Worm (Caenorhabditis elegans) whole organism, L1 larva: ENCODE measurements around the gene nhr-100.

ENCODE experiments used
- C16A3.4 ChIP-seq: fragments of 150-350 bp; optimal IDR thresholded peaks from 2 replicates; lab custom pipeline; 2014; ENCODE audit warnings: missing biosample characterization, missing genetic modification characterization
- C34B4.2 ChIP-seq: sonication (generic microtip); optimal IDR thresholded peaks from 2 replicates; lab custom pipeline; 2017; ENCODE audit warnings: mild to moderate bottlenecking, missing genetic modification characterization, missing compliant biosample characterization
- Y116A8C.19 ChIP-seq: sonication (generic microtip); optimal IDR thresholded peaks from 2 replicates; lab custom pipeline; 2016; ENCODE audit warnings: missing compliant biosample characterization, missing genetic modification characterization, borderline replicate concordance
- aha-1 ChIP-seq: fragments of 150-350 bp; optimal IDR thresholded peaks from 2 replicates; lab custom pipeline; 2014; ENCODE audit warnings: missing biosample characterization, missing genetic modification characterization
- alr-1 ChIP-seq: fragments of 200-800 bp; sonication (Bioruptor generic); optimal IDR thresholded peaks from 2 replicates; lab custom pipeline; 2018; ENCODE audit warnings: borderline replicate concordance, mild to moderate bottlenecking, missing genetic modification characterization, missing compliant biosample characterization
- ama-1 ChIP-seq: fragments of 150-350 bp; optimal IDR thresholded peaks from 2 replicates; lab custom pipeline; 2014
- efl-1 ChIP-seq, 4 experiments: fragments of 150-350 bp; optimal IDR thresholded peaks in 3 of 4; peaks in 1 of 4; 1 replicate in 1 of 4; 2 replicates in 3 of 4; lab custom pipeline; 2014; ENCODE audit warnings: missing biosample characterization in 2 of 4, missing genetic modification characterization in 2 of 4, missing genetic modification reagents in 2 of 4
- elt-2 ChIP-seq: sonication (generic microtip); optimal IDR thresholded peaks from 2 replicates; lab custom pipeline; 2016; ENCODE audit warnings: missing genetic modification characterization, mild to moderate bottlenecking, inconsistent platforms, missing compliant biosample characterization, missing genetic modification reagents
- ets-5 ChIP-seq: fragments of 200-800 bp; sonication (Bioruptor generic); IDR thresholded peaks from 2 replicates; pipeline ENCODE4 v1.3.6; 2022; ENCODE audit warnings: missing genetic modification characterization, missing compliant biosample characterization
- fkh-10 ChIP-seq: sonication (generic microtip); optimal IDR thresholded peaks from 2 replicates; lab custom pipeline; 2017; ENCODE audit warnings: missing biosample characterization, missing genetic modification reagents, missing genetic modification characterization
- fkh-8 ChIP-seq: sonication (generic microtip); optimal IDR thresholded peaks from 2 replicates; lab custom pipeline; 2016; ENCODE audit warnings: mild to moderate bottlenecking, missing genetic modification characterization, missing compliant biosample characterization
- fos-1 ChIP-seq: fragments of 150-350 bp; optimal IDR thresholded peaks from 2 replicates; lab custom pipeline; 2014; ENCODE audit warnings: missing biosample characterization, missing genetic modification characterization
- hlh-17 ChIP-seq: fragments of 200-800 bp; sonication (Bioruptor generic); optimal IDR thresholded peaks from 2 replicates; lab custom pipeline; 2018; ENCODE audit warnings: missing genetic modification characterization, mild to moderate bottlenecking, missing compliant biosample characterization, moderate library complexity, borderline replicate concordance
- irx-1 ChIP-seq: sonication (generic microtip); optimal IDR thresholded peaks from 2 replicates; lab custom pipeline; 2016; ENCODE audit warnings: missing genetic modification characterization, missing compliant biosample characterization
- lin-13 ChIP-seq: fragments of 150-350 bp; optimal IDR thresholded peaks from 2 replicates; lab custom pipeline; 2014; ENCODE audit warnings: missing biosample characterization, missing genetic modification reagents, missing genetic modification characterization
- lin-35 ChIP-seq, 2 experiments: fragments of 150-350 bp; optimal IDR thresholded peaks; 2 replicates each; lab custom pipeline; 2014; ENCODE audit warnings: missing biosample characterization in 2 of 2, missing genetic modification characterization in 2 of 2, missing genetic modification reagents in 2 of 2
- lsy-2 ChIP-seq, 2 experiments: fragments of 150-350 bp; optimal IDR thresholded peaks; 2 replicates each; lab custom pipeline; 2014; ENCODE audit warnings: missing biosample characterization in 2 of 2, missing genetic modification characterization in 2 of 2
- mab-9 ChIP-seq: fragments of 200-800 bp; sonication (Bioruptor generic); IDR thresholded peaks from 2 replicates; pipeline ENCODE4 v1.3.6; 2022; ENCODE audit warnings: missing genetic modification reagents, missing genetic modification characterization, missing compliant biosample characterization
- mef-2 ChIP-seq: fragments of 150-350 bp; optimal IDR thresholded peaks from 2 replicates; lab custom pipeline; 2014; ENCODE audit warnings: missing biosample characterization, missing genetic modification characterization
- mep-1 ChIP-seq: fragments of 150-350 bp; optimal IDR thresholded peaks from 2 replicates; lab custom pipeline; 2014; ENCODE audit warnings: missing biosample characterization, missing genetic modification characterization
- nhr-11 ChIP-seq: fragments of 150-350 bp; optimal IDR thresholded peaks from 2 replicates; lab custom pipeline; 2014; ENCODE audit warnings: missing biosample characterization, missing genetic modification characterization
- nhr-19 ChIP-seq: fragments of 200-800 bp; sonication (Bioruptor generic); conservative IDR thresholded peaks from 2 replicates; pipeline ENCODE4 v1.3.6; 2022; ENCODE audit warnings: missing genetic modification characterization, missing compliant biosample characterization
- nhr-20 ChIP-seq: sonication (generic microtip); optimal IDR thresholded peaks from 2 replicates; lab custom pipeline; 2016; ENCODE audit warnings: mild to moderate bottlenecking, missing genetic modification characterization, missing compliant biosample characterization
- nhr-237 ChIP-seq: fragments of 150-350 bp; optimal IDR thresholded peaks from 2 replicates; lab custom pipeline; 2014; ENCODE audit warnings: missing biosample characterization, missing genetic modification characterization
- nhr-47 ChIP-seq: sonication (generic microtip); optimal IDR thresholded peaks from 2 replicates; lab custom pipeline; 2016; ENCODE audit warnings: mild to moderate bottlenecking, missing genetic modification characterization, moderate library complexity, missing compliant biosample characterization
- nhr-84 ChIP-seq: sonication (generic microtip); optimal IDR thresholded peaks from 2 replicates; lab custom pipeline; 2017; ENCODE audit warnings: missing biosample characterization, missing genetic modification characterization
- nhr-85 ChIP-seq: sonication (generic microtip); peaks from one replicate; lab custom pipeline; 2016; ENCODE audit warnings: missing genetic modification characterization, inconsistent platforms, missing compliant biosample characterization
- nhr-90 ChIP-seq: sonication (generic microtip); optimal IDR thresholded peaks from 2 replicates; lab custom pipeline; 2016; ENCODE audit warnings: mild to moderate bottlenecking, missing genetic modification characterization, missing compliant biosample characterization; ENCODE audit not compliant: poor library complexity
- pag-3 ChIP-seq: sonication (generic microtip); optimal IDR thresholded peaks from 2 replicates; lab custom pipeline; 2017; ENCODE audit warnings: missing genetic modification characterization, mild to moderate bottlenecking, missing compliant biosample characterization, antibody characterized with exemption, borderline replicate concordance; ENCODE audit not compliant: insufficient read depth
- pax-3 ChIP-seq: fragments of 200-800 bp; sonication (Bioruptor generic); optimal IDR thresholded peaks from 2 replicates; lab custom pipeline; 2018; ENCODE audit warnings: mild to moderate bottlenecking, missing genetic modification characterization, moderate library complexity, missing compliant biosample characterization
- pqm-1 ChIP-seq: sonication (generic microtip); optimal IDR thresholded peaks from 3 replicates; lab custom pipeline; 2017; ENCODE audit warnings: missing biosample characterization, missing genetic modification characterization
- rnt-1 ChIP-seq: sonication (generic microtip); optimal IDR thresholded peaks from 2 replicates; lab custom pipeline; 2016; ENCODE audit warnings: mild to moderate bottlenecking, missing genetic modification characterization, moderate library complexity, missing compliant biosample characterization
- skn-1 ChIP-seq: fragments of 150-350 bp; optimal IDR thresholded peaks from 2 replicates; lab custom pipeline; 2014; ENCODE audit warnings: missing biosample characterization, missing genetic modification characterization
- snpc-4 ChIP-seq: fragments of 150-350 bp; optimal IDR thresholded peaks from 2 replicates; lab custom pipeline; 2014; ENCODE audit warnings: missing biosample characterization, missing genetic modification characterization
- swsn-7 ChIP-seq: sonication (generic microtip); optimal IDR thresholded peaks from 2 replicates; lab custom pipeline; 2016; ENCODE audit warnings: missing genetic modification characterization, missing compliant biosample characterization
- tbx-2 ChIP-seq: sonication (generic microtip); optimal IDR thresholded peaks from 2 replicates; lab custom pipeline; 2016; ENCODE audit warnings: missing genetic modification characterization, missing compliant biosample characterization
- tlp-1 ChIP-seq: fragments of 150-350 bp; optimal IDR thresholded peaks from 2 replicates; lab custom pipeline; 2014; ENCODE audit warnings: missing biosample characterization, missing genetic modification characterization
- unc-86 ChIP-seq: sonication (generic microtip); optimal IDR thresholded peaks from 2 replicates; lab custom pipeline; 2016; ENCODE audit warnings: missing genetic modification characterization, missing compliant biosample characterization
- unc-98 ChIP-seq: fragments of 200-800 bp; sonication (Bioruptor generic); IDR thresholded peaks from 2 replicates; pipeline ENCODE4 v1.3.6; 2022; ENCODE audit warnings: missing genetic modification characterization, missing compliant biosample characterization
- zip-4 ChIP-seq: fragments of 200-800 bp; sonication (Bioruptor generic); optimal IDR thresholded peaks from 2 replicates; lab custom pipeline; 2018; ENCODE audit warnings: mild to moderate bottlenecking, missing genetic modification characterization, moderate library complexity, missing compliant biosample characterization

nhr-100 gene

DNA sequence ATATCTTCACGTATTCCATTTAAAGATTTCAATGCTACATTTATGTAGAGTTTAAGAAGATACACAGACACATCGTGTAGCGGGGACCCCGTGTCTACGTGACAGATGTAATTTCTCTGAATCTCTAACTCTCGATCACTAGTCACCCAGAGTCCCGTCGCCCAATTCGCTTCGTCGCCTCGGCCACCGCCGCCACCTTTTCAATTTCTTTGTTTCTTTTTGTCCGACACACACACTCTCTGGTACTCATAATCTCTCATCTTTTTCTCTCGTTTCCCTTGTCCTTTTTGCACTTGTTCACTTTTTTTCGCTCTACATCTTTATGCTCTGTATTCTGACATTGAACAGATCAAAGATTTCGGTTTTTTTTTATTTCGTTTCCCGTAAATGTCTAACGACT, 10.1 kb upstream of the nhr-100 start (continued):
- TF ChIP-seq nhr-85 (peak; percentile 92), nhr-90 (tag; lab: Kevin White, UChicago) (peak; percentile 56), fkh-8 (tag; lab: Kevin White, UChicago) (peak; percentile 87), rnt-1 (peak; percentile 80), elt-2 (peak; percentile 46), pqm-1 (tag; lab: Kevin White, UChicago) (no peak), irx-1 (tag; lab: Kevin White, UChicago) (peak; percentile 4), hlh-17 (GFP tag; lab: Kevin White, UChicago) (no peak), unc-86 (tag; lab: Kevin White, UChicago) (peak; percentile 63), tbx-2 (tag; lab: Kevin White, UChicago) (peak; percentile 81), C34B4.2 (tag; lab: Kevin White, UChicago) (no peak), nhr-19 (peak; percentile 61), lsy-2 (tag; optimal IDR thresholded peaks at IDR 0.05; lab: Kevin White, UChicago) (peak; percentile 30 to 84), ets-5 (GFP tag; lab: Robert Waterston, UW) (no peak), mab-9 (no peak), unc-98 (GFP tag; lab: Robert Waterston, UW) (no peak), nhr-11 (tag; lab: Kevin White, UChicago) (peak; percentile 4), zip-4 (no peak), efl-1 (optimal IDR thresholded peaks at IDR 0.05; lab: Kevin White, UChicago) (peak; percentile 56 to 66), efl-1 (GFP tag; optimal IDR thresholded peaks at IDR 0.05 in 1 of 2; lab: Kevin White, UChicago) (peak; percentile 32 to 94), nhr-237 (tag; lab: Kevin White, UChicago) (peak; percentile 78), pax-3 (tag; lab: Kevin White, UChicago) (peak; percentile 41), fos-1 (tag; lab: Kevin White, UChicago) (peak; percentile 68), lin-13 (GFP tag; lab: Kevin White, UChicago) (peak; percentile 68), lin-35 (GFP tag; optimal IDR thresholded peaks at IDR 0.05; lab: Kevin White, UChicago) (peak; percentile 62 to 66), nhr-84 (no peak), nhr-47 (peak; percentile 70), alr-1 (tag; lab: Kevin White, UChicago) (no peak), swsn-7 (tag; lab: Kevin White, UChicago) (peak; percentile 72), snpc-4 (peak; percentile 62), mef-2 (tag; lab: Kevin White, UChicago) (peak; percentile 35)
- TF ChIP-seq, all 84 proteins: peak for 44

ce11 chrIV:9723185-9723584, 5.3 kb upstream of the nhr-100 start:
- TF ChIP-seq ama-1 (lab: Kevin White, UChicago), result no peak
- TF ChIP-seq nhr-85, result peak; percentile 79

DNA sequence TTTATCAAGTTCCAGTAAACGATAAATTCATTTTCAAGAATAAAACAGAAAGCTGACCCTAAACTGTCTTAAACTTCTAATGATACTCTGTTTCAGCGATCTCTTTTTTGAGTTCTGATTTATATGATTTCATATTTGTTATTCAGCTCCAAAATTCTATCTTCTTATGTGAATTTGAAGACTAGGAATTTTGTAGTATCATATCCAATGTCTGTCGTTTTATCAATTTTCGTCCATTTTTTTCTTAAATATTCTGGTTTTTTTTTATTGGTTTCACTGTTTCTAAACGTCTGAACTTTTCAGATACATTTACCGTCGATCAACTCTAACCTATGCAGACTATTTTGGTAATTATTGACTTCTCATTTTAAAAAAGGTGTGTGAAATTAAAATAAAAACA, 3.5 kb upstream of the nhr-100 start, which contains the start of the genes nhr-138 and C28D4.18:
nhr-138 (plus strand) TSS at position 304 of the 400 bp plus-strand sequence.
C28D4.18 (plus strand) TSS at position 333 of the 400 bp plus-strand sequence.
- TF ChIP-seq fkh-10 (no peak), aha-1 (no peak), nhr-20 (tag; lab: Kevin White, UChicago) (no peak), fkh-8 (tag; lab: Kevin White, UChicago) (no peak), pag-3 (tag; lab: Kevin White, UChicago) (no peak), Y116A8C.19 (no peak), mep-1 (no peak), nhr-84 (no peak), tlp-1 (no peak), C16A3.4 (tag; lab: Kevin White, UChicago) (no peak), skn-1 (no peak)
